Worm (Caenorhabditis elegans): ENCODE measurements around the gene col-125.

col-125 gene

DNA sequence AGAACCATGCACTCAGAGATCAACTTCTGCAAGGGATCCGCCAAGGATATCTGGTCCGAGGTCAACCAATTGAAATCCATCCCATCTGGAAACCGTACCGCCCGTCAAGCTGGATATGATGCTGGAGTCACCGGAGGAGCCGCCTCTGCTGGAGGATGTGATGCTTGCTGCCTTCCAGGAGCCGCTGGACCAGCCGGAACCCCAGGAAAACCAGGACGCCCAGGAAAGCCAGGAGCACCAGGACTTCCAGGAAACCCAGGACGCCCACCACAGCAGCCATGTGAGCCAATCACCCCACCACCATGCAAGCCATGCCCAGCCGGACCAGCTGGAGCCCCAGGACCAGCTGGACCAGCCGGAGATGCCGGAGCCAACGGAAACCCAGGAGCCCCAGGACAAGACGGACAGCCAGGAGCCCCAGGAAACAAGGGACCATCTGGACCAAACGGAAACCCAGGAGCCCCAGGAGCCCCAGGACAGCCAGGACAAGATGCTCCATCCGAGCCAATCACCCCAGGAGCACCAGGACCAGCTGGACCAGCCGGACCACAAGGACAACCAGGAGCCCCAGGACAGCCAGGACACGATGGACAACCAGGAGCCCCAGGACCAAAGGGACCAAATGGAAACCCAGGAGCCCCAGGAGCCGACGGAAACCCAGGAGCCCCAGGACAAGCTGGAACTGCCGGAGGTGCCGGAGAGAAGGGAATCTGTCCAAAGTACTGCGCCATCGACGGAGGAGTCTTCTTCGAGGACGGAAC is 589 bp downstream of the col-125 start:
- TF ChIP-seq egrh-3 (GFP tag; IDR thresholded peaks at IDR 0.05) (peak; percentile 96), cebp-2 (GFP tag; IDR thresholded peaks at IDR 0.05) (0 out of 2 replicates have a peak, but pooled peaks have one; percentile 5)

- no peak for TF ChIP-seq tbx-9 (tag; optimal IDR thresholded peaks at IDR 0.05; ENCODE audit: borderline replicate concordance)
- TF ChIP-seq lsl-1 (GFP tag; optimal IDR thresholded peaks at IDR 0.05) = no peak
- no peak for TF ChIP-seq F52B5.7 (tag; optimal IDR thresholded peaks at IDR 0.05)
- no peak for TF ChIP-seq lag-1 (GFP tag; IDR thresholded peaks at IDR 0.05)
- TF ChIP-seq zim-3 (tag; optimal IDR thresholded peaks at IDR 0.05) = no peak
- TF ChIP-seq madf-6 (GFP tag; IDR thresholded peaks at IDR 0.05) = no peak
- no peak for TF ChIP-seq nhr-120 (GFP tag; IDR thresholded peaks at IDR 0.05)
- no peak for TF ChIP-seq F57A8.1 (GFP tag; optimal IDR thresholded peaks at IDR 0.05)
- no peak for TF ChIP-seq ztf-26 (tag; optimal IDR thresholded peaks at IDR 0.05)
- no peak for TF ChIP-seq ztf-25 (GFP tag; IDR thresholded peaks at IDR 0.05)
- no peak for TF ChIP-seq somi-1 (GFP tag; optimal IDR thresholded peaks at IDR 0.05)
Observed at ce11 chrIV:11226545-11226944, 1.2 kb downstream of the col-125 start.

ce11 chrIV:11229013-11229412 is 3.7 kb downstream of the col-125 start:
- TF ChIP-seq gei-17 (GFP tag; optimal IDR thresholded peaks at IDR 0.05) (no peak), repo-1 (tag; optimal IDR thresholded peaks at IDR 0.05) (no peak), mxl-1 (tag; optimal IDR thresholded peaks at IDR 0.05) (no peak), tbx-9 (tag; optimal IDR thresholded peaks at IDR 0.05; ENCODE audit: borderline replicate concordance) (no peak), lsy-27 (tag; optimal IDR thresholded peaks at IDR 0.05; ENCODE audit: borderline replicate concordance, insufficient read depth) (no peak), madf-6 (GFP tag; IDR thresholded peaks at IDR 0.05) (no peak), ceh-91 (GFP tag; IDR thresholded peaks at IDR 0.05) (no peak), B0336.3 (GFP tag; IDR thresholded peaks at IDR 0.05) (no peak), die-1 (tag; optimal IDR thresholded peaks at IDR 0.05) (no peak), mcd-1 (GFP tag; IDR thresholded peaks at IDR 0.05) (no peak), rcor-1 (GFP tag; IDR thresholded peaks at IDR 0.05) (no peak), ztf-26 (tag; optimal IDR thresholded peaks at IDR 0.05) (no peak), let-607 (tag; optimal IDR thresholded peaks at IDR 0.05) (no peak), snpc-1.3 (tag; optimal IDR thresholded peaks at IDR 0.05; ENCODE audit: insufficient read depth) (no peak)

ce11 chrIV:11230069-11230468 is 4.8 kb downstream of the col-125 start, which contains the start of gene best-7:
Gene best-7, minus strand, starts transcription at chrIV:11230307.
- TF ChIP-seq egrh-3 (GFP tag; IDR thresholded peaks at IDR 0.05) = no peak
- TF ChIP-seq nhr-80 (tag; optimal IDR thresholded peaks at IDR 0.05) = peak; percentile 29

DNA sequence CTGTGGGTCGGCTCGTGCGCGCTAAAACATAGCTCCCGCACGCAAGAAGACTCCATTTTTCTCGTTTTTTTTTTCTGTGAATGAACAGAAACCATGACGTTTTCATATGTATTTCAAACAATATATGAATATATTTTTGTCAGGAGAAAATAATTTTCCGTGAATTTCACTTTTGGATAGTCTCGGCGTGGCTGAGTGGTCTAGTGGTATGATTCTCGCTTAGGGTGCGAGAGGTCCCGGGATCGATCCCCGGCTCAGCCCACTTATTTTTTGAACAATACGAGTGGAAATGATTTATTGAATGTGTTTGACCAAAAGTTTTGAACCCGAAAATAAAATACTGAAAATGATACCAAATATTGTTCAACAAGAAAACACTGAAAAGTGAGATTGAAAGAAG is 6.1 kb downstream of the col-125 start:
- TF ChIP-seq lin-26 (GFP tag; IDR thresholded peaks at IDR 0.05) = no peak
- no peak for TF ChIP-seq aptf-2 (GFP tag; conservative IDR thresholded peaks at IDR 0.05)
- no peak for TF ChIP-seq F39B2.1 (GFP tag; IDR thresholded peaks at IDR 0.05)
- no peak for TF ChIP-seq B0336.3 (GFP tag; IDR thresholded peaks at IDR 0.05)
- TF ChIP-seq egrh-3 (GFP tag; IDR thresholded peaks at IDR 0.05) = no peak
- no peak for TF ChIP-seq ZK185.1 (tag; optimal IDR thresholded peaks at IDR 0.05; ENCODE audit: poor library complexity, severe bottlenecking)
- TF ChIP-seq atf-7 (tag; optimal IDR thresholded peaks at IDR 0.05) = no peak
- TF ChIP-seq F33H1.4 (GFP tag; IDR thresholded peaks at IDR 0.05) = no peak
- peak; percentile 13 for TF ChIP-seq B0261.1 (tag; optimal IDR thresholded peaks at IDR 0.05)
- no peak for TF ChIP-seq Y67H2A.10 (GFP tag; conservative IDR thresholded peaks at IDR 0.05)
- TF ChIP-seq snpc-4 (GFP tag; optimal IDR thresholded peaks at IDR 0.05) = no peak
- no peak for TF ChIP-seq snpc-4 (tag; optimal IDR thresholded peaks at IDR 0.05)
- no peak for TF ChIP-seq K12H6.12 (tag; optimal IDR thresholded peaks at IDR 0.05)
- no peak for TF ChIP-seq T07F8.4 (tag; optimal IDR thresholded peaks at IDR 0.05)
- TF ChIP-seq tbp1 (GFP tag; optimal IDR thresholded peaks at IDR 0.05) = peak; percentile 79
- TF ChIP-seq rpc-1 (optimal IDR thresholded peaks at IDR 0.05) = peak; percentile 11
- TF ChIP-seq rpc-1 (tag; optimal IDR thresholded peaks at IDR 0.05) = peak; percentile 69
- TF ChIP-seq ccch-3 (GFP tag; optimal IDR thresholded peaks at IDR 0.05) = no peak
- TF ChIP-seq lin-35 (GFP tag; optimal IDR thresholded peaks at IDR 0.05) = no peak

Data from whole organism, young adult.